Fruit fly (Drosophila melanogaster) whole organism, wandering third instar larva: Measurements from ENCODE around the gene CG18265.

Experiments
- CG9705 ChIP-seq: fragments of 200-800 bp; sonication (Bioruptor generic); optimal IDR thresholded peaks from 2 replicates; lab custom pipeline; 2018; ENCODE audit warnings: missing biosample characterization, mild to moderate bottlenecking, missing genetic modification characterization
- br ChIP-seq: fragments of 200-800 bp; sonication (Bioruptor generic); optimal IDR thresholded peaks from 2 replicates; lab custom pipeline; 2016; ENCODE audit warnings: missing biosample characterization, missing genetic modification characterization
- rgr ChIP-seq: fragments of 200-800 bp; sonication (Bioruptor generic); optimal IDR thresholded peaks from 3 replicates; lab custom pipeline; 2016; ENCODE audit warnings: missing biosample characterization, mild to moderate bottlenecking, missing genetic modification characterization

DNA sequence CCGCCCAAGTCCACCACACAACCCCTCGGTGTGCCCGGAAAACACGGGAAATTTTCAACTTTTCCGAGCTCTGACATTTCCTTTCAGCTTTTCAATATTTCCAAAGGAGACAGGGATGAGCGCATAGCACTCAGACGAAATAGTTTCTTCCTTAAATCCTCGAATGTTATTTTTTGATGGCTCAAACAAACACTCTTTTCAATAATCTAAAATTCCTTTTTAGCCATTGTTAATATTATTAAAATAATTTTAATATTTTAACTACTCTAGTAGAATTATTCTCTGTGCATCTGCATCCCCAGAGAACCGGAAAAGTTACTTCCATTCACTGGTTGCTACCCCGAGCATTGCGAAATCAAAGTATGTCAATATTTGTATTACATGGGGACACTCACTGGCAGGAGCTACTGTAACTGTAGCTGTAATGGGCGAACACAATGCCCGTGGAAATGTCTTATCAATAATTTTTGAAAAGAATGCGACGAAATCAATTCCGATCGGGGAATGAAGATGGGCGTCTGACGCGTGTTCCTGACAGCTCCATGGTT, 18.6 kb downstream of the CG18265 start:
- TF ChIP-seq br (no peak), CG9705 (GFP tag; lab: Kevin White, UChicago) (no peak), rgr (no peak)
